Worm (Caenorhabditis elegans) whole organism, L4/young adult: ENCODE results near the gene skn-1.

Source experiments
- W03F9.2 ChIP-seq: fragments of 150-350 bp; optimal IDR thresholded peaks from 2 replicates; lab custom pipeline; 2014; ENCODE audit warnings: missing biosample characterization, missing genetic modification characterization
- dao-5 ChIP-seq: sonication (generic microtip); optimal IDR thresholded peaks from 2 replicates; lab custom pipeline; 2016; ENCODE audit warnings: missing genotype, missing genetic modification characterization, moderate library complexity, missing compliant biosample characterization
- him-1 ChIP-seq: sonication (generic microtip); optimal IDR thresholded peaks from 2 replicates; lab custom pipeline; 2016; ENCODE audit warnings: missing genotype, missing genetic modification reagents, missing genetic modification characterization, missing compliant biosample characterization

DNA sequence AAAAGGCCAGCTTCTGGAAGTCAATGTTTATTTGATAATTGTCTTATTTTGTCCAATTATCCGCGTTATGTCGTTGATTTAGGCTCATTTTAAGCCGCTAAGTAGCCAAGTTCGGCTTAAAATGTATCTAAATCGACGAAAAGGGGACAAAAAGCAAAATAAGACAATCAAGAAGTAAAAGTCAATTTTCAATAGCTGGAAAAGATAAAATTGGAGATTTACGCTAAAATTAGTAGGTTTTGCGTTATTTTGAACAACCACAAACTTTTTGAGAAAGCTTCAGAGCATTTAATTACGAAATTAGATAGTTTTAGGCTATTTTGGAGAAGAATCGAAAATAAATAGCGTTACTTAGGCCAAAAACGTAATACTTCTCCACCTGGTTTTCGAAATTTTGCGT is 2.7 kb upstream of the skn-1 start:
- no peak for TF ChIP-seq W03F9.2
- TF ChIP-seq dao-5 (tag; lab: Kevin White, UChicago): no peak
- no peak for TF ChIP-seq him-1 (tag; lab: Kevin White, UChicago)
